Worm (Caenorhabditis elegans): ENCODE data around the gene pbs-3.

Gene pbs-3

ce11 chrII:5003660-5004059, 48.4 kb upstream of the pbs-3 start, which contains the start of gene F59A6.10:
Gene F59A6.10 (plus strand): TSS chrII:5003960.
- TF ChIP-seq sea-2 (GFP tag; optimal IDR thresholded peaks at IDR 0.05) (no peak), egl-27 (tag; optimal IDR thresholded peaks at IDR 0.05) (no peak), fos-1 (tag; optimal IDR thresholded peaks at IDR 0.05) (no peak), eor-1 (tag; optimal IDR thresholded peaks at IDR 0.05) (no peak), nhr-237 (tag; optimal IDR thresholded peaks at IDR 0.05) (no peak), unc-62 (GFP tag; optimal IDR thresholded peaks at IDR 0.05) (no peak), jun-1 (tag; optimal IDR thresholded peaks at IDR 0.05) (no peak), hmg-11 (tag; optimal IDR thresholded peaks at IDR 0.05) (no peak), elt-3 (tag; optimal IDR thresholded peaks at IDR 0.05) (no peak), zag-1 (tag; optimal IDR thresholded peaks at IDR 0.05) (no peak), elt-1 (tag; optimal IDR thresholded peaks at IDR 0.05) (no peak), aly-2 (tag; optimal IDR thresholded peaks at IDR 0.05) (no peak), fkh-10 (GFP tag; optimal IDR thresholded peaks at IDR 0.05) (no peak), nhr-76 (tag; optimal IDR thresholded peaks at IDR 0.05) (no peak), tbx-2 (tag; optimal IDR thresholded peaks at IDR 0.05) (no peak)

ce11 chrII:5001866-5002265, 46.6 kb upstream of the pbs-3 start:
- TF ChIP-seq hmg-11 (tag; optimal IDR thresholded peaks at IDR 0.05) (no peak), mml-1 (tag; optimal IDR thresholded peaks at IDR 0.05) (no peak), zag-1 (tag; optimal IDR thresholded peaks at IDR 0.05) (no peak), nhr-11 (tag; optimal IDR thresholded peaks at IDR 0.05) (no peak), unc-62 (GFP tag; optimal IDR thresholded peaks at IDR 0.05) (no peak)

ce11 chrII:4999122-4999521, 43.9 kb upstream of the pbs-3 start, which contains the start of gene citk-2:
Gene citk-2 (plus strand): TSS chrII:4999520.
- TF ChIP-seq lin-15B (tag; optimal IDR thresholded peaks at IDR 0.05): peak; percentile 74
- no peak for TF ChIP-seq elt-3 (tag; optimal IDR thresholded peaks at IDR 0.05)
- TF ChIP-seq nhr-43 (tag; optimal IDR thresholded peaks at IDR 0.05; ENCODE audit: poor library complexity, severe bottlenecking): peak; percentile 90
- peak; percentile 79 for TF ChIP-seq skn-1 (tag; optimal IDR thresholded peaks at IDR 0.05)
- TF ChIP-seq nhr-76 (tag; optimal IDR thresholded peaks at IDR 0.05): no peak
- TF ChIP-seq nhr-28 (tag; optimal IDR thresholded peaks at IDR 0.05): no peak
- no peak for TF ChIP-seq fkh-2 (tag; optimal IDR thresholded peaks at IDR 0.05)
- peak; percentile 24 for TF ChIP-seq fkh-10 (GFP tag; optimal IDR thresholded peaks at IDR 0.05)
- no peak for TF ChIP-seq nhr-11 (tag; optimal IDR thresholded peaks at IDR 0.05)
- peak; percentile 75 for TF ChIP-seq ceh-82 (tag; optimal IDR thresholded peaks at IDR 0.05)
- TF ChIP-seq ztf-4 (tag; optimal IDR thresholded peaks at IDR 0.05): no peak
- TF ChIP-seq nhr-77 (tag; optimal IDR thresholded peaks at IDR 0.05): no peak
- no peak for TF ChIP-seq unc-39 (tag; optimal IDR thresholded peaks at IDR 0.05)
- TF ChIP-seq lin-39 (tag; optimal IDR thresholded peaks at IDR 0.05): peak; percentile 51
- TF ChIP-seq mdl-1 (tag; optimal IDR thresholded peaks at IDR 0.05): no peak
- TF ChIP-seq nhr-23 (tag; optimal IDR thresholded peaks at IDR 0.05): peak; percentile 92
- TF ChIP-seq tbx-2 (tag; optimal IDR thresholded peaks at IDR 0.05): no peak
- TF ChIP-seq egl-5 (tag; optimal IDR thresholded peaks at IDR 0.05): peak; percentile 75
- TF ChIP-seq nfya-1 (tag; optimal IDR thresholded peaks at IDR 0.05; ENCODE audit: insufficient read depth): no peak
- no peak for TF ChIP-seq ZK546.5 (tag; optimal IDR thresholded peaks at IDR 0.05)
- peak; percentile 66 for TF ChIP-seq R02D3.7 (tag; optimal IDR thresholded peaks at IDR 0.05)
- no peak for TF ChIP-seq ceh-9 (tag; optimal IDR thresholded peaks at IDR 0.05)
- no peak for TF ChIP-seq eor-1 (tag; optimal IDR thresholded peaks at IDR 0.05)
- TF ChIP-seq ama-1 (optimal IDR thresholded peaks at IDR 0.05): no peak
- TF ChIP-seq egl-27 (tag; optimal IDR thresholded peaks at IDR 0.05): no peak
- no peak for TF ChIP-seq nhr-12 (tag; optimal IDR thresholded peaks at IDR 0.05)
- no peak for TF ChIP-seq zag-1 (tag; optimal IDR thresholded peaks at IDR 0.05)
- no peak for TF ChIP-seq nhr-237 (tag; optimal IDR thresholded peaks at IDR 0.05)
- TF ChIP-seq jun-1 (tag; optimal IDR thresholded peaks at IDR 0.05): peak; percentile 66
- peak; percentile 61 for TF ChIP-seq lsy-12 (tag; optimal IDR thresholded peaks at IDR 0.05)
- no peak for TF ChIP-seq ceh-28 (tag; optimal IDR thresholded peaks at IDR 0.05)
- TF ChIP-seq pha-4 (tag; optimal IDR thresholded peaks at IDR 0.05): no peak
- no peak for TF ChIP-seq ceh-16 (tag; optimal IDR thresholded peaks at IDR 0.05)
- TF ChIP-seq elt-2 (tag; optimal IDR thresholded peaks at IDR 0.05): no peak
- no peak for TF ChIP-seq ztf-11 (tag; optimal IDR thresholded peaks at IDR 0.05)
- peak; percentile 19 for TF ChIP-seq pqm-1 (tag; optimal IDR thresholded peaks at IDR 0.05)
- TF ChIP-seq nhr-25 (tag; optimal IDR thresholded peaks at IDR 0.05): peak; percentile 89
- TF ChIP-seq daf-12 (tag; optimal IDR thresholded peaks at IDR 0.05): no peak
- TF ChIP-seq nhr-67 (tag; optimal IDR thresholded peaks at IDR 0.05): peak; percentile 5
- no peak for TF ChIP-seq mml-1 (tag; optimal IDR thresholded peaks at IDR 0.05)
- TF ChIP-seq snpc-4 (tag; optimal IDR thresholded peaks at IDR 0.05): no peak
- no peak for TF ChIP-seq sea-2 (GFP tag; optimal IDR thresholded peaks at IDR 0.05)
